Fruit fly (Drosophila melanogaster): Measurements from ENCODE around the gene Nemp.

Gene Nemp

DNA sequence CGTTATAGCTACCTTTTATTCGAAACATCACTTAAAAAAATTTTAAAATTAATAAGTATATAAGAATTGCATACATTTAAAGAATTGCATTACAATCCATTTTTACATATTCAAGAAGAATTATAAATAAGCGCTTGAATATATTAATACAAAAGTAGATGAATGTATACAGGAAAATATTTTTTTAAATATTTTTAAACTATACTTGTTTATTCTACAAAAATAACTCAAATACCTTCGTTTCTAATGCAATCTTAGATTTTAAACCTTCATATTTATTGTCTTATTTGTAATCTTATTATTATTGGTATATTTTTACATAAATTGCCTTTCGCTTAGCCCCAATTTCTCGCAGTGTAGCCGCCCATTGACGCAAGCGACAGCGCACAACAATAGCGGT is 22.3 kb upstream of the Nemp start (continued):
- TF ChIP-seq HLHmδ (GFP tag; optimal IDR thresholded peaks at IDR 0.05) (no peak), insv (GFP tag; optimal IDR thresholded peaks at IDR 0.05) (no peak), kay (GFP tag; optimal IDR thresholded peaks at IDR 0.05) (no peak), corto (GFP tag; optimal IDR thresholded peaks at IDR 0.05) (no peak), CG18262 (tag; optimal IDR thresholded peaks at IDR 0.05) (peak; percentile 16), CG10979 (tag; optimal IDR thresholded peaks at IDR 0.05) (peak; percentile 7), CG11560 (tag; IDR thresholded peaks at IDR 0.05) (no peak), Ada2b (GFP tag; IDR thresholded peaks at IDR 0.05) (no peak), Atf3 (GFP tag; optimal IDR thresholded peaks at IDR 0.05) (no peak), Bgb (GFP tag; IDR thresholded peaks at IDR 0.05; ENCODE audit: partially characterized antibody) (no peak), NC2β (GFP tag; optimal IDR thresholded peaks at IDR 0.05) (no peak), jing (GFP tag; optimal IDR thresholded peaks at IDR 0.05) (no peak), zen (tag; optimal IDR thresholded peaks at IDR 0.05) (no peak), wor (GFP tag; IDR thresholded peaks at IDR 0.05) (no peak), Six4 (GFP tag; optimal IDR thresholded peaks at IDR 0.05) (no peak), CG7786 (GFP tag; optimal IDR thresholded peaks at IDR 0.05) (no peak), sr (GFP tag; IDR thresholded peaks at IDR 0.05) (no peak), eyg (GFP tag; optimal IDR thresholded peaks at IDR 0.05) (no peak), CG7963 (GFP tag; IDR thresholded peaks at IDR 0.05; ENCODE audit: partially characterized antibody) (no peak), unc-4 (GFP tag; IDR thresholded peaks at IDR 0.05; ENCODE audit: partially characterized antibody) (no peak), chif (GFP tag; optimal IDR thresholded peaks at IDR 0.05) (no peak), tll (GFP tag; optimal IDR thresholded peaks at IDR 0.05) (no peak), zfh1 (GFP tag; IDR thresholded peaks at IDR 0.05) (no peak), CG18476 (GFP tag; optimal IDR thresholded peaks at IDR 0.05) (no peak), Hr39 (optimal IDR thresholded peaks at IDR 0.05) (no peak), BtbVII (GFP tag; optimal IDR thresholded peaks at IDR 0.05) (no peak), CG6765 (GFP tag; optimal IDR thresholded peaks at IDR 0.05) (no peak), psq (GFP tag; optimal IDR thresholded peaks at IDR 0.05) (no peak), Oli (tag; optimal IDR thresholded peaks at IDR 0.05) (peak; percentile 2), Dip3 (GFP tag; optimal IDR thresholded peaks at IDR 0.05) (no peak), Usf (GFP tag; optimal IDR thresholded peaks at IDR 0.05) (no peak), lbe (GFP tag; optimal IDR thresholded peaks at IDR 0.05) (no peak), CG16813 (GFP tag; IDR thresholded peaks at IDR 0.05; ENCODE audit: partially characterized antibody) (no peak), CG14860 (GFP tag; IDR thresholded peaks at IDR 0.05; ENCODE audit: partially characterized antibody) (no peak), CG12391 (tag; optimal IDR thresholded peaks at IDR 0.05) (peak; percentile 11), CG3407 (GFP tag; optimal IDR thresholded peaks at IDR 0.05) (no peak), CG17385 (GFP tag; optimal IDR thresholded peaks at IDR 0.05) (no peak), Myb (GFP tag; optimal IDR thresholded peaks at IDR 0.05) (no peak), NC2α (GFP tag; optimal IDR thresholded peaks at IDR 0.05) (no peak), CG4282 (GFP tag; optimal IDR thresholded peaks at IDR 0.05) (no peak), Meics (GFP tag; optimal IDR thresholded peaks at IDR 0.05) (no peak), MESR4 (GFP tag; optimal IDR thresholded peaks at IDR 0.05) (no peak), CG10565 (GFP tag; optimal IDR thresholded peaks at IDR 0.05) (no peak), Neu2 (GFP tag; optimal IDR thresholded peaks at IDR 0.05; ENCODE audit: borderline replicate concordance) (no peak), CG14441 (GFP tag; IDR thresholded peaks at IDR 0.05) (no peak), CG7839 (tag; optimal IDR thresholded peaks at IDR 0.05) (peak; percentile 12), slbo (GFP tag; IDR thresholded peaks at IDR 0.05) (peak; percentile 30; the same call in 1 of the 2 replicates), CG2116 (GFP tag; optimal IDR thresholded peaks at IDR 0.05) (no peak), amos (GFP tag; IDR thresholded peaks at IDR 0.05; ENCODE audit: partially characterized antibody) (no peak), CG8924 (tag; optimal IDR thresholded peaks at IDR 0.05) (no peak), grau (tag; optimal IDR thresholded peaks at IDR 0.05) (peak; percentile 20)

Measured in whole organism, embryonic.